Fruit fly (Drosophila melanogaster) whole organism, embryonic: Measurements from ENCODE around the gene Muc14A.

ENCODE experiments used
- CG10209 ChIP-seq: fragments of 200-800 bp; sonication (Bioruptor generic); optimal IDR thresholded peaks from 3 replicates; lab custom pipeline; 2017; ENCODE audit warnings: missing biosample characterization, mild to moderate bottlenecking, missing genetic modification characterization, missing genetic modification reagents
- CG12155 ChIP-seq: fragments of 200-800 bp; sonication (Bioruptor generic); optimal IDR thresholded peaks from 3 replicates; lab custom pipeline; 2016; ENCODE audit warnings: missing biosample characterization, missing genetic modification characterization
- CG12299 ChIP-seq: fragments of 200-800 bp; sonication (Bioruptor generic); optimal IDR thresholded peaks from 2 replicates; lab custom pipeline; 2018; ENCODE audit warnings: missing biosample characterization, mild to moderate bottlenecking, missing genetic modification characterization
- CG12659 ChIP-seq: fragments of 200-800 bp; sonication (Bioruptor generic); optimal IDR thresholded peaks from 3 replicates; lab custom pipeline; 2017; ENCODE audit warnings: mild to moderate bottlenecking, missing biosample characterization, missing genetic modification reagents, missing genetic modification characterization
- CG14050 ChIP-seq: fragments of 200-800 bp; sonication (Bioruptor generic); IDR thresholded peaks from 3 replicates; pipeline ENCODE4 v1.3.6; 2022; ENCODE audit warnings: missing biosample characterization, missing genetic modification characterization
- CG1602 ChIP-seq: fragments of 200-800 bp; sonication (Bioruptor generic); optimal IDR thresholded peaks from 3 replicates; lab custom pipeline; 2016; ENCODE audit warnings: missing biosample characterization, missing genetic modification characterization
- CG1603 ChIP-seq: fragments of 200-800 bp; sonication (Bioruptor generic); optimal IDR thresholded peaks from 2 replicates; lab custom pipeline; 2019; ENCODE audit warnings: missing biosample characterization, mild to moderate bottlenecking, missing genetic modification characterization, moderate library complexity
- CG17612 ChIP-seq: fragments of 200-800 bp; sonication (Bioruptor generic); IDR thresholded peaks from 2 replicates; pipeline ENCODE4 v1.3.6; 2022; ENCODE audit warnings: missing biosample characterization, missing genetic modification characterization
- CG18011 ChIP-seq: fragments of 200-800 bp; sonication (Bioruptor generic); optimal IDR thresholded peaks from 2 replicates; lab custom pipeline; 2017; ENCODE audit warnings: missing biosample characterization, missing genetic modification characterization, mild to moderate bottlenecking, moderate library complexity, missing genotype
- CG18764 ChIP-seq: fragments of 200-800 bp; sonication (Bioruptor generic); optimal IDR thresholded peaks from 3 replicates; lab custom pipeline; 2016; ENCODE audit warnings: missing biosample characterization, missing genetic modification characterization
- CG2129 ChIP-seq: fragments of 200-800 bp; sonication (Bioruptor generic); IDR thresholded peaks from 2 replicates; pipeline ENCODE4 v1.3.6; 2022; ENCODE audit warnings: missing biosample characterization, missing genetic modification characterization; ENCODE audit not compliant: partially characterized antibody
- CG30403 ChIP-seq: fragments of 200-800 bp; sonication (Bioruptor generic); optimal IDR thresholded peaks from 3 replicates; lab custom pipeline; 2016; ENCODE audit warnings: missing biosample characterization, missing genetic modification characterization
- CG3163 ChIP-seq: fragments of 200-800 bp; sonication (Bioruptor generic); optimal IDR thresholded peaks from 3 replicates; lab custom pipeline; 2016; ENCODE audit warnings: missing biosample characterization, missing genetic modification characterization
- CG3407 ChIP-seq: fragments of 200-800 bp; sonication (Bioruptor generic); optimal IDR thresholded peaks from 2 replicates; lab custom pipeline; 2018; ENCODE audit warnings: missing biosample characterization, mild to moderate bottlenecking, missing genetic modification characterization
- CG6175 ChIP-seq: fragments of 200-800 bp; sonication (Bioruptor generic); IDR thresholded peaks from 3 replicates; pipeline ENCODE4 v1.3.6; 2022; ENCODE audit warnings: missing biosample characterization, missing genetic modification characterization
- CG7556 ChIP-seq: fragments of 200-800 bp; sonication (Bioruptor generic); optimal IDR thresholded peaks from 2 replicates; lab custom pipeline; 2017; ENCODE audit warnings: missing biosample characterization, mild to moderate bottlenecking, missing genetic modification characterization
- CG9609 ChIP-seq: fragments of 200-800 bp; sonication (Bioruptor generic); optimal IDR thresholded peaks from 3 replicates; lab custom pipeline; 2016; ENCODE audit warnings: missing biosample characterization, missing genetic modification characterization
- Camta ChIP-seq: fragments of 200-800 bp; sonication (Bioruptor generic); optimal IDR thresholded peaks from 2 replicates; lab custom pipeline; 2016; ENCODE audit warnings: missing biosample characterization, missing genetic modification characterization
- D19B ChIP-seq: fragments of 200-800 bp; sonication (Bioruptor generic); optimal IDR thresholded peaks from 2 replicates; lab custom pipeline; 2017; ENCODE audit warnings: missing biosample characterization, mild to moderate bottlenecking, missing genetic modification characterization
- Deaf1 ChIP-seq: fragments of 200-800 bp; optimal IDR thresholded peaks from 3 replicates; lab custom pipeline; 2019; ENCODE audit warnings: missing biosample characterization, mild to moderate bottlenecking, missing genetic modification characterization, moderate library complexity
- Dp ChIP-seq: fragments of 200-800 bp; sonication (Bioruptor generic); optimal IDR thresholded peaks from 2 replicates; lab custom pipeline; 2018; ENCODE audit warnings: missing biosample characterization, mild to moderate bottlenecking, missing genetic modification characterization, moderate library complexity
- E2f2 ChIP-seq: fragments of 200-800 bp; sonication (Bioruptor generic); IDR thresholded peaks from 2 replicates; pipeline ENCODE4 v1.3.6; 2022; ENCODE audit warnings: missing biosample characterization, missing genetic modification characterization
- Ets97D ChIP-seq: fragments of 200-800 bp; sonication (Bioruptor generic); optimal IDR thresholded peaks from 3 replicates; lab custom pipeline; 2016; ENCODE audit warnings: missing biosample characterization, missing genetic modification characterization
- Fer2 ChIP-seq: fragments of 200-800 bp; sonication (Bioruptor generic); optimal IDR thresholded peaks from 2 replicates; lab custom pipeline; 2018; ENCODE audit warnings: missing biosample characterization, mild to moderate bottlenecking, missing genetic modification characterization, moderate library complexity
- Hand ChIP-seq: fragments of 200-800 bp; sonication (Bioruptor generic); optimal IDR thresholded peaks from 2 replicates; lab custom pipeline; 2017; ENCODE audit warnings: mild to moderate bottlenecking, missing biosample characterization, missing genetic modification reagents, missing genetic modification characterization
- HmgD ChIP-seq: fragments of 200-800 bp; sonication (Bioruptor generic); optimal IDR thresholded peaks from 3 replicates; lab custom pipeline; 2016; ENCODE audit warnings: missing biosample characterization, missing genetic modification characterization
- MBD-R2 ChIP-seq: fragments of 200-800 bp; sonication (Bioruptor generic); IDR thresholded peaks from 2 replicates; pipeline ENCODE4 v1.3.6; 2022; ENCODE audit warnings: missing biosample characterization, missing genetic modification characterization
- Med ChIP-seq: fragments of 200-800 bp; sonication (Bioruptor generic); peaks from one replicate; lab custom pipeline; 2016; ENCODE audit warnings: missing biosample characterization, missing genetic modification characterization, mild to moderate bottlenecking, inconsistent platforms, moderate library complexity
- Meics ChIP-seq: fragments of 200-800 bp; sonication (Bioruptor generic); optimal IDR thresholded peaks from 2 replicates; lab custom pipeline; 2017; ENCODE audit warnings: missing biosample characterization, mild to moderate bottlenecking, missing genetic modification characterization
- Mrtf ChIP-seq: fragments of 200-800 bp; sonication (Bioruptor generic); IDR thresholded peaks from 3 replicates; pipeline ENCODE4 v1.3.6; 2022; ENCODE audit warnings: missing biosample characterization, missing genetic modification characterization
- Nf-YB ChIP-seq: fragments of 200-800 bp; sonication (Bioruptor generic); optimal IDR thresholded peaks from 3 replicates; lab custom pipeline; 2019; ENCODE audit warnings: missing biosample characterization, mild to moderate bottlenecking, missing genetic modification characterization, moderate library complexity
- Poxn ChIP-seq: fragments of 200-800 bp; sonication (Bioruptor generic); IDR thresholded peaks from 2 replicates; pipeline ENCODE4 v1.3.6; 2022; ENCODE audit warnings: missing biosample characterization, missing genetic modification characterization
- Six4 ChIP-seq: fragments of 200-800 bp; sonication (Bioruptor generic); optimal IDR thresholded peaks from 2 replicates; lab custom pipeline; 2016; ENCODE audit warnings: missing biosample characterization, missing genetic modification characterization
- Sox100B ChIP-seq: fragments of 200-800 bp; sonication (Bioruptor generic); optimal IDR thresholded peaks from 3 replicates; lab custom pipeline; 2018; ENCODE audit warnings: missing biosample characterization, mild to moderate bottlenecking, missing genetic modification characterization
- Vsx1 ChIP-seq: fragments of 200-800 bp; sonication (Bioruptor generic); optimal IDR thresholded peaks from 2 replicates; lab custom pipeline; 2017; ENCODE audit warnings: missing biosample characterization, mild to moderate bottlenecking, missing genetic modification characterization, missing genetic modification reagents
- ash1 ChIP-seq: fragments of 200-800 bp; sonication (Bioruptor generic); optimal IDR thresholded peaks from 2 replicates; lab custom pipeline; 2018; ENCODE audit warnings: missing biosample characterization, mild to moderate bottlenecking, missing genetic modification characterization
- bcd ChIP-seq: fragments of 200-800 bp; sonication (Bioruptor generic); optimal IDR thresholded peaks from 2 replicates; lab custom pipeline; 2017; ENCODE audit warnings: missing biosample characterization, mild to moderate bottlenecking, missing genetic modification characterization
- btn ChIP-seq: fragments of 200-800 bp; sonication (Bioruptor generic); optimal IDR thresholded peaks from 2 replicates; lab custom pipeline; 2016; ENCODE audit warnings: missing biosample characterization, missing genetic modification characterization
- chif ChIP-seq, 2 experiments: fragments of 200-800 bp; sonication (Bioruptor generic); optimal IDR thresholded peaks; 3 replicates each; lab custom pipeline; 2016; ENCODE audit warnings: missing biosample characterization in 2 of 2, missing genetic modification characterization in 2 of 2
- corto ChIP-seq: fragments of 200-800 bp; sonication (Bioruptor generic); optimal IDR thresholded peaks from 2 replicates; lab custom pipeline; 2016; ENCODE audit warnings: missing biosample characterization, mild to moderate bottlenecking, missing genetic modification characterization, moderate library complexity
- dmrt99B ChIP-seq: fragments of 200-800 bp; sonication (Bioruptor generic); optimal IDR thresholded peaks from 2 replicates; lab custom pipeline; 2018; ENCODE audit warnings: missing biosample characterization, mild to moderate bottlenecking, missing genetic modification characterization, moderate library complexity
- ems ChIP-seq: fragments of 200-800 bp; sonication (Bioruptor generic); optimal IDR thresholded peaks from 3 replicates; lab custom pipeline; 2016; ENCODE audit warnings: missing biosample characterization, missing genetic modification characterization
- gsb-n ChIP-seq: fragments of 200-800 bp; sonication (Bioruptor generic); optimal IDR thresholded peaks from 3 replicates; lab custom pipeline; 2018; ENCODE audit warnings: missing biosample characterization, mild to moderate bottlenecking, missing genetic modification characterization
- hth ChIP-seq: fragments of >200 bp; optimal IDR thresholded peaks from 2 replicates; lab custom pipeline; 2017; ENCODE audit warnings: inconsistent platforms
- lab ChIP-seq: fragments of 200-800 bp; sonication (Bioruptor generic); optimal IDR thresholded peaks from 3 replicates; lab custom pipeline; 2017; ENCODE audit warnings: missing biosample characterization, missing genetic modification characterization, mild to moderate bottlenecking, moderate library complexity, missing genetic modification reagents
- odd ChIP-seq: fragments of 200-800 bp; sonication (Bioruptor generic); optimal IDR thresholded peaks from 2 replicates; lab custom pipeline; 2017; ENCODE audit warnings: missing biosample characterization, mild to moderate bottlenecking, missing genetic modification characterization
- pzg ChIP-seq: fragments of 200-800 bp; sonication (Bioruptor generic); optimal IDR thresholded peaks from 3 replicates; lab custom pipeline; 2018; ENCODE audit warnings: missing biosample characterization, mild to moderate bottlenecking, missing genetic modification characterization, moderate library complexity
- ro ChIP-seq: fragments of 200-800 bp; sonication (Bioruptor generic); IDR thresholded peaks from 2 replicates; pipeline ENCODE4 v1.3.6; 2022; ENCODE audit warnings: missing biosample characterization, missing genetic modification characterization
- so ChIP-seq: fragments of 200-800 bp; sonication (Bioruptor generic); IDR thresholded peaks from 3 replicates; pipeline ENCODE4 v1.3.6; 2022; ENCODE audit warnings: missing biosample characterization, missing genetic modification characterization
- ttk ChIP-seq: fragments of 200-800 bp; sonication (Bioruptor generic); IDR thresholded peaks from 2 replicates; pipeline ENCODE4 v2.1.2; 2022; ENCODE audit warnings: missing biosample characterization, missing genetic modification characterization

Gene Muc14A

DNA sequence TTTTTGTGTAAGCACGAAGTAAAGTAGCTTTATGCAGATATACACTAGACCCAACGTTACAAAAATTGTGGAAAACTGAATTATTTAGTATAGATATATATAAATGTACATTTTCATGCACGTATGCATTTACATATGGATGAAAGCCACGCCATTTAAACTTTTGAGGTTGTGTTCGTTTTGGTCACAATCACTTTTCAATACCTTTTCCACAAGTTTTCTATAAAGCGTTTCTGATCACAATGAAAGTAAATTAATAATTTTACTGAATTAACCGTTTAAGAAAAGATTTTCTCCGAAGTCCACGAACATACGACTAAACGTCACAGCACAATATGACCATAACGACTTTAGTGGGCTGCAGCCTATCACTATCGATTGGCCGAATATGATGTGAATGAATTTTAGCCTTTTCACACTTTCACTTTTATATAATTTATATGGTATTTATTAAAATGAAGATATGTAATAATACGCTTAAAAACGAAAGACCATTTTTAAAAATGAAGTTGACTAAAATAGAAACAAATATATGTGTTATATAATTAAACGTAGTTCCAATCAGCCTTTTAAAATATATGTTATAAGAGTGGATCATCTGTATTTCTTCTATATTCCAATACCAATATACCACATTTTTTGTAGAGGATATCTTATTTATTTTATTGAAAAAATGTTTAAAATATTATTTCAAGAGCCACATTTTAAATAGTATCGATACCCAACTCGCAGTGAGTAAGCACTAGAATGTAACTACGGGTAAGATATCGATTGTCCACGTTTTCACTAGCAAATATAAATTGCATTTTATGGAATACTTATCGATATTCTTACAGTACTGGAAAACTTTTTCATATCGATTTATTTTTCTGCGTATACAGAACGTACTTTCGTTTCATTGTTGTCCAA, 17.0 kb upstream of the Muc14A start, which contains the start of the genes CG46312, eIF5 and exd (continued):
- TF ChIP-seq CG3163 (GFP tag; lab: Kevin White, UChicago) (no peak), Meics (GFP tag; lab: Kevin White, UChicago) (no peak), Camta (GFP tag; lab: Kevin White, UChicago) (no peak), pzg (GFP tag; lab: Kevin White, UChicago) (peak; percentile 31), CG10209 (no peak), bcd (GFP tag; lab: Kevin White, UChicago) (no peak), btn (GFP tag; lab: Kevin White, UChicago) (no peak), E2f2 (GFP tag; lab: Robert Waterston, UW) (no peak), Six4 (no peak), CG14050 (GFP tag; lab: Robert Waterston, UW) (no peak), Mrtf (GFP tag; lab: Robert Waterston, UW) (no peak), CG30403 (GFP tag; lab: Kevin White, UChicago) (peak; percentile 7), ttk (GFP tag; lab: Robert Waterston, UW) (no peak), Poxn (GFP tag; lab: Robert Waterston, UW) (no peak), ash1 (GFP tag; lab: Kevin White, UChicago) (no peak), MBD-R2 (GFP tag; lab: Robert Waterston, UW) (no peak), CG12155 (no peak), Fer2 (tag; lab: Kevin White, UChicago) (no peak), Hand (GFP tag; lab: Kevin White, UChicago) (no peak), odd (GFP tag; lab: Kevin White, UChicago) (no peak), CG7556 (peak; percentile 11), CG1603 (tag; lab: Kevin White, UChicago) (peak; percentile 23), CG18011 (no peak), Sox100B (no peak), CG3407 (GFP tag; lab: Kevin White, UChicago) (no peak), CG17612 (GFP tag; lab: Robert Waterston, UW) (no peak), D19B (GFP tag; lab: Kevin White, UChicago) (no peak), CG9609 (GFP tag; lab: Kevin White, UChicago) (no peak), CG12299 (tag; lab: Kevin White, UChicago) (no peak), so (no peak), Dp (GFP tag; lab: Kevin White, UChicago) (peak; percentile 17), CG12659 (GFP tag; lab: Kevin White, UChicago) (peak; percentile 30), Med (GFP tag; lab: Kevin White, UChicago) (peak; percentile 13), chif (GFP tag; optimal IDR thresholded peaks at IDR 0.05; lab: Kevin White, UChicago) (no peak), gsb-n (tag; lab: Kevin White, UChicago) (no peak), CG18764 (GFP tag; lab: Kevin White, UChicago) (no peak), CG2129 (no peak), CG6175 (GFP tag; lab: Robert Waterston, UW) (no peak), Deaf1 (tag; lab: Kevin White, UChicago) (no peak), CG1602 (GFP tag; lab: Kevin White, UChicago) (peak; percentile 9), Nf-YB (GFP tag; lab: Kevin White, UChicago) (no peak), hth (lab: Kevin White, UChicago) (no peak), lab (GFP tag; lab: Kevin White, UChicago) (no peak), ems (GFP tag; lab: Kevin White, UChicago) (no peak), Ets97D (GFP tag; lab: Kevin White, UChicago) (no peak), ro (GFP tag; lab: Robert Waterston, UW) (no peak), dmrt99B (no peak), HmgD (GFP tag; lab: Kevin White, UChicago) (no peak), Vsx1 (GFP tag; lab: Kevin White, UChicago) (no peak), corto (no peak)
